Fruit fly (Drosophila melanogaster) whole organism, embryonic: ENCODE data around the gene RpL37A.
A peak's percentile ranks its signal among the peaks of the same experiment; 100 is the strongest.

ENCODE experiments used
- Ada2b ChIP-seq: fragments of 200-800 bp; sonication (Bioruptor generic); IDR thresholded peaks from 2 replicates; pipeline ENCODE4 v1.3.6; 2022; ENCODE audit warnings: missing biosample characterization, missing genetic modification characterization
- Bgb ChIP-seq: fragments of 200-800 bp; sonication (Bioruptor generic); IDR thresholded peaks from 2 replicates; pipeline ENCODE4 v1.3.6; 2022; ENCODE audit warnings: missing biosample characterization, missing genetic modification characterization; ENCODE audit not compliant: partially characterized antibody
- CG1024 ChIP-seq: fragments of 200-800 bp; sonication (Bioruptor generic); IDR thresholded peaks from 2 replicates; pipeline ENCODE4 v1.3.6; 2022; ENCODE audit warnings: missing biosample characterization, missing genetic modification characterization
- CG10321 ChIP-seq: fragments of 200-800 bp; sonication (Bioruptor generic); IDR thresholded peaks from 2 replicates; pipeline ENCODE4 v1.3.6; 2022; ENCODE audit warnings: missing biosample characterization, missing genetic modification characterization
- CG11247 ChIP-seq: fragments of 200-800 bp; sonication (Bioruptor generic); IDR thresholded peaks from 2 replicates; pipeline ENCODE4 v1.3.6; 2022; ENCODE audit warnings: missing biosample characterization, missing genetic modification characterization
- CG12391 ChIP-seq: fragments of 200-800 bp; sonication (Bioruptor generic); optimal IDR thresholded peaks from 3 replicates; lab custom pipeline; 2018; ENCODE audit warnings: missing biosample characterization, mild to moderate bottlenecking, missing genetic modification characterization, moderate library complexity
- CG14667 ChIP-seq: fragments of 200-800 bp; sonication (Bioruptor generic); IDR thresholded peaks from 2 replicates; pipeline ENCODE4 v1.3.6; 2022; ENCODE audit warnings: missing biosample characterization, missing genetic modification characterization
- CG16815 ChIP-seq: fragments of 200-800 bp; sonication (Bioruptor generic); optimal IDR thresholded peaks from 3 replicates; lab custom pipeline; 2017; ENCODE audit warnings: missing biosample characterization, mild to moderate bottlenecking, missing genetic modification characterization
- CG17385 ChIP-seq: fragments of 200-800 bp; sonication (Bioruptor generic); optimal IDR thresholded peaks from 3 replicates; lab custom pipeline; 2018; ENCODE audit warnings: missing biosample characterization, mild to moderate bottlenecking, missing genetic modification characterization
- CG1792 ChIP-seq: fragments of 200-800 bp; sonication (Bioruptor generic); optimal IDR thresholded peaks from 2 replicates; lab custom pipeline; 2016; ENCODE audit warnings: missing biosample characterization, missing genetic modification characterization
- CG18476 ChIP-seq: fragments of 200-800 bp; sonication (Bioruptor generic); optimal IDR thresholded peaks from 2 replicates; lab custom pipeline; 2016; ENCODE audit warnings: missing biosample characterization, mild to moderate bottlenecking, missing genetic modification characterization
- CG2116 ChIP-seq: fragments of 200-800 bp; sonication (Bioruptor generic); optimal IDR thresholded peaks from 3 replicates; lab custom pipeline; 2018; ENCODE audit warnings: missing biosample characterization, mild to moderate bottlenecking, missing genetic modification characterization
- CG2129 ChIP-seq: fragments of 200-800 bp; sonication (Bioruptor generic); IDR thresholded peaks from 2 replicates; pipeline ENCODE4 v1.3.6; 2022; ENCODE audit warnings: missing biosample characterization, missing genetic modification characterization; ENCODE audit not compliant: partially characterized antibody
- CG30020 ChIP-seq: fragments of 200-800 bp; optimal IDR thresholded peaks from 2 replicates; lab custom pipeline; 2019; ENCODE audit warnings: missing biosample characterization, mild to moderate bottlenecking, missing genetic modification characterization, moderate library complexity
- CG30431 ChIP-seq: fragments of 200-800 bp; sonication (Bioruptor generic); optimal IDR thresholded peaks from 2 replicates; lab custom pipeline; 2017; ENCODE audit warnings: missing biosample characterization, missing genetic modification characterization
- CG42726 ChIP-seq: fragments of 200-800 bp; sonication (Bioruptor generic); IDR thresholded peaks from 2 replicates; pipeline ENCODE4 v1.3.6; 2022; ENCODE audit warnings: missing biosample characterization, missing genetic modification characterization; ENCODE audit not compliant: partially characterized antibody
- CG4404 ChIP-seq: fragments of 200-800 bp; sonication (Bioruptor generic); IDR thresholded peaks from 2 replicates; pipeline ENCODE4 v1.3.6; 2022; ENCODE audit warnings: missing biosample characterization, missing genetic modification characterization
- CG5245 ChIP-seq: fragments of 200-800 bp; sonication (Bioruptor generic); optimal IDR thresholded peaks from 3 replicates; lab custom pipeline; 2016; ENCODE audit warnings: missing biosample characterization, missing genetic modification characterization
- CG6854 ChIP-seq: fragments of 200-800 bp; sonication (Bioruptor generic); optimal IDR thresholded peaks from 3 replicates; lab custom pipeline; 2017; ENCODE audit warnings: missing biosample characterization, mild to moderate bottlenecking, missing genetic modification characterization
- CG8765 ChIP-seq: fragments of 200-800 bp; sonication (Bioruptor generic); IDR thresholded peaks from 2 replicates; pipeline ENCODE4 v1.3.6; 2022; ENCODE audit warnings: missing biosample characterization, missing genetic modification characterization
- CG9437 ChIP-seq: fragments of 200-800 bp; sonication (Bioruptor generic); optimal IDR thresholded peaks from 2 replicates; lab custom pipeline; 2018; ENCODE audit warnings: missing biosample characterization, mild to moderate bottlenecking, missing genetic modification characterization
- Dref ChIP-seq: fragments of 200-800 bp; sonication (Bioruptor generic); IDR thresholded peaks from 2 replicates; pipeline ENCODE4 v1.3.6; 2022; ENCODE audit warnings: missing biosample characterization, missing genetic modification characterization
- Elba2 ChIP-seq: fragments of 200-800 bp; sonication (Bioruptor generic); optimal IDR thresholded peaks from 3 replicates; lab custom pipeline; 2016; ENCODE audit warnings: missing biosample characterization, missing genetic modification characterization
- Hr51 ChIP-seq, 2 experiments: fragments of 200-800 bp; sonication (Bioruptor generic); optimal IDR thresholded peaks; 2 replicates in 1 of 2; 3 replicates in 1 of 2; lab custom pipeline; 2016 to 2018; ENCODE audit warnings: missing biosample characterization in 2 of 2, missing genetic modification characterization in 2 of 2, mild to moderate bottlenecking in 1 of 2, moderate library complexity in 1 of 2
- Lim3 ChIP-seq: fragments of 200-800 bp; sonication (Bioruptor generic); IDR thresholded peaks from 2 replicates; pipeline ENCODE4 v1.3.6; 2022; ENCODE audit warnings: missing biosample characterization, missing genetic modification characterization
- Lpt ChIP-seq: fragments of >200 bp; optimal IDR thresholded peaks from 2 replicates; lab custom pipeline; 2018; ENCODE audit warnings: missing biosample characterization, missing genetic modification characterization
- Med ChIP-seq: fragments of 200-800 bp; sonication (Bioruptor generic); peaks from one replicate; lab custom pipeline; 2016; ENCODE audit warnings: missing biosample characterization, missing genetic modification characterization, mild to moderate bottlenecking, inconsistent platforms, moderate library complexity
- NK7.1 ChIP-seq: fragments of 200-800 bp; sonication (Bioruptor generic); optimal IDR thresholded peaks from 3 replicates; lab custom pipeline; 2016; ENCODE audit warnings: missing biosample characterization, missing genetic modification characterization
- Oli ChIP-seq: fragments of 200-800 bp; sonication (Bioruptor generic); optimal IDR thresholded peaks from 2 replicates; lab custom pipeline; 2018; ENCODE audit warnings: missing biosample characterization, mild to moderate bottlenecking, missing genetic modification characterization, moderate library complexity
- Sox102F ChIP-seq: fragments of 200-800 bp; sonication (Bioruptor generic); optimal IDR thresholded peaks from 2 replicates; lab custom pipeline; 2018; ENCODE audit warnings: missing biosample characterization, mild to moderate bottlenecking, missing genetic modification characterization, moderate library complexity
- ab ChIP-seq: fragments of 200-800 bp; sonication (Bioruptor generic); optimal IDR thresholded peaks from 2 replicates; lab custom pipeline; 2016; ENCODE audit warnings: missing biosample characterization, missing genetic modification characterization
- ara ChIP-seq: fragments of 200-800 bp; sonication (Bioruptor generic); IDR thresholded peaks from 2 replicates; pipeline ENCODE4 v1.3.6; 2022; ENCODE audit warnings: missing biosample characterization, missing genetic modification characterization
- bsh ChIP-seq, 2 experiments: fragments of 200-800 bp; sonication (Bioruptor generic); optimal IDR thresholded peaks; 2 replicates each; lab custom pipeline; 2017 to 2018; ENCODE audit warnings: mild to moderate bottlenecking in 2 of 2, missing biosample characterization in 2 of 2, missing genetic modification characterization in 2 of 2, moderate library complexity in 1 of 2
- corto ChIP-seq: fragments of 200-800 bp; sonication (Bioruptor generic); optimal IDR thresholded peaks from 2 replicates; lab custom pipeline; 2016; ENCODE audit warnings: missing biosample characterization, mild to moderate bottlenecking, missing genetic modification characterization, moderate library complexity
- crol ChIP-seq: fragments of 200-800 bp; sonication (Bioruptor generic); IDR thresholded peaks from 2 replicates; pipeline ENCODE4 v1.3.6; 2022; ENCODE audit warnings: missing biosample characterization, missing genetic modification characterization
- disco-r ChIP-seq: fragments of 200-800 bp; sonication (Bioruptor generic); optimal IDR thresholded peaks from 2 replicates; lab custom pipeline; 2016; ENCODE audit warnings: missing biosample characterization, missing genetic modification characterization
- en ChIP-seq: fragments of 200-800 bp; sonication (Bioruptor generic); optimal IDR thresholded peaks from 2 replicates; lab custom pipeline; 2016; ENCODE audit warnings: missing biosample characterization, missing genetic modification characterization
- ftz-f1 ChIP-seq: fragments of 200-800 bp; sonication (Bioruptor generic); optimal IDR thresholded peaks from 2 replicates; lab custom pipeline; 2016; ENCODE audit warnings: missing biosample characterization, missing genetic modification characterization
- gem ChIP-seq: fragments of 200-800 bp; sonication (Bioruptor generic); optimal IDR thresholded peaks from 2 replicates; lab custom pipeline; 2019; ENCODE audit warnings: missing biosample characterization, mild to moderate bottlenecking, missing genetic modification characterization, moderate library complexity
- nmo ChIP-seq: fragments of 200-800 bp; sonication (Bioruptor generic); optimal IDR thresholded peaks from 2 replicates; lab custom pipeline; 2018; ENCODE audit warnings: missing biosample characterization, mild to moderate bottlenecking, missing genetic modification characterization, moderate library complexity
- oc ChIP-seq: fragments of 200-800 bp; sonication (Bioruptor generic); optimal IDR thresholded peaks from 2 replicates; lab custom pipeline; 2018; ENCODE audit warnings: missing biosample characterization, mild to moderate bottlenecking, missing genetic modification characterization, moderate library complexity
- peb ChIP-seq: fragments of 200-800 bp; sonication (Bioruptor generic); IDR thresholded peaks from 2 replicates; pipeline ENCODE4 v1.3.6; 2022; ENCODE audit warnings: missing biosample characterization, missing genetic modification characterization
- row ChIP-seq: fragments of 200-800 bp; sonication (Bioruptor generic); IDR thresholded peaks from 3 replicates; pipeline ENCODE4 v1.3.6; 2022; ENCODE audit warnings: missing biosample characterization, missing genetic modification characterization
- schlank ChIP-seq: fragments of 200-800 bp; sonication (Bioruptor generic); optimal IDR thresholded peaks from 2 replicates; lab custom pipeline; 2018; ENCODE audit warnings: missing biosample characterization, mild to moderate bottlenecking, missing genetic modification characterization
- slbo ChIP-seq: fragments of 200-800 bp; sonication (Bioruptor generic); IDR thresholded peaks from 2 replicates; pipeline ENCODE4 v1.3.6; 2022; ENCODE audit warnings: missing biosample characterization, missing genetic modification characterization
- toy ChIP-seq: fragments of 200-800 bp; sonication (Bioruptor generic); IDR thresholded peaks from 2 replicates; pipeline ENCODE4 v1.3.6; 2022; ENCODE audit warnings: missing biosample characterization, missing genetic modification characterization
- trh ChIP-seq: fragments of 200-800 bp; sonication (Bioruptor generic); optimal IDR thresholded peaks from 2 replicates; lab custom pipeline; 2016; ENCODE audit warnings: missing biosample characterization, missing genetic modification characterization
- usp ChIP-seq: fragments of >200 bp; optimal IDR thresholded peaks from 2 replicates; lab custom pipeline; 2017; ENCODE audit warnings: missing biosample characterization, missing genetic modification characterization
- vvl ChIP-seq: fragments of 200-800 bp; sonication (Bioruptor generic); IDR thresholded peaks from 2 replicates; pipeline ENCODE4 v1.3.6; 2022; ENCODE audit warnings: missing biosample characterization, missing genetic modification characterization
- yki ChIP-seq: fragments of >200 bp; optimal IDR thresholded peaks from 3 replicates; lab custom pipeline; 2018
- zen2 ChIP-seq: fragments of 200-800 bp; sonication (Bioruptor generic); IDR thresholded peaks from 3 replicates; pipeline ENCODE4 v1.3.6; 2022; ENCODE audit warnings: missing biosample characterization, missing genetic modification characterization; ENCODE audit not compliant: partially characterized antibody
- zfh2 ChIP-seq: fragments of 200-800 bp; sonication (Bioruptor generic); optimal IDR thresholded peaks from 2 replicates; lab custom pipeline; 2016; ENCODE audit warnings: missing biosample characterization, missing genetic modification characterization

Gene RpL37A

DNA sequence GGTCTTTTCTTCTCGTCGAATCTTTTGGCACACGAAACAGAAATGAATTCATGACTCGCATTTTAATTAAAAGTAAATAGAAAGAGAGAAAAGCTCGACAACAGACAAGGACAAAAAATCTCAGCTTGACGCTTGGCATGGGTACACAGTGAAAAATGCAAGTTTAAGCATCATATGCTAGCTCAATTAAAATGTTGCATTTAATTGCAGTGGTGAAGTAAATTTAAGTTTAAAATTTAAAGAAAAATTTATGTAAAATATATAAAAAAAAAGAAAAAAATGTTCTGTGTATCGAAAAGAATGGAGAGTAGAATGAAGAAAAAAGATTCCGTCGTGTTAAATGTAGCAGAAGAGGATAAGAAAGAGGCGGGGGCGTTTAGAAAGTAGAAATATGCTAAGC lies 14.8 kb downstream of the RpL37A start (continued):
- no peak for TF ChIP-seq corto (GFP tag; lab: Kevin White, UChicago)
- TF ChIP-seq Oli (tag; lab: Kevin White, UChicago): peak; percentile 1
- no peak for TF ChIP-seq en (GFP tag; lab: Kevin White, UChicago)
- no peak for TF ChIP-seq ab
- TF ChIP-seq CG11247 (GFP tag; lab: Robert Waterston, UW): 0 out of 2 replicates have a peak, but pooled peaks have one; percentile 18
- no peak for TF ChIP-seq CG2116
- TF ChIP-seq slbo (GFP tag; lab: Robert Waterston, UW): peak; percentile 46; the same call in 1 of the 2 replicates
- TF ChIP-seq CG8765 (GFP tag; lab: Robert Waterston, UW): no peak
- TF ChIP-seq toy: no peak
- TF ChIP-seq CG10321 (GFP tag; lab: Robert Waterston, UW): no peak
- no peak for TF ChIP-seq CG16815 (GFP tag; lab: Kevin White, UChicago)
- no peak for TF ChIP-seq NK7.1
- peak; percentile 22; the same call in 1 of the 2 replicates for TF ChIP-seq vvl (GFP tag; lab: Robert Waterston, UW)
- TF ChIP-seq CG14667 (GFP tag; lab: Robert Waterston, UW): no peak
- no peak for TF ChIP-seq CG6854 (GFP tag; lab: Kevin White, UChicago)
- no peak for TF ChIP-seq usp
- no peak for TF ChIP-seq CG30020
- no peak for TF ChIP-seq Bgb (GFP tag; lab: Robert Waterston, UW)
- no peak for TF ChIP-seq zen2 (GFP tag; lab: Robert Waterston, UW)
- no peak for TF ChIP-seq ara
- TF ChIP-seq ftz-f1 (GFP tag; lab: Kevin White, UChicago): no peak
- TF ChIP-seq CG18476 (GFP tag; lab: Kevin White, UChicago): no peak
- TF ChIP-seq CG1024 (GFP tag; lab: Robert Waterston, UW): 0 out of 2 replicates have a peak, but pooled peaks have one; percentile 10
- TF ChIP-seq bsh (GFP tag; optimal IDR thresholded peaks at IDR 0.05; lab: Kevin White, UChicago): peak in 1 of 2 experiments; percentile 4
- TF ChIP-seq Lpt (GFP tag; lab: Kevin White, UChicago): no peak
- no peak for TF ChIP-seq nmo
- no peak for TF ChIP-seq trh
- TF ChIP-seq CG30431 (GFP tag; lab: Kevin White, UChicago): no peak
- TF ChIP-seq Sox102F (GFP tag; lab: Kevin White, UChicago): peak; percentile 9
- TF ChIP-seq gem (tag; lab: Kevin White, UChicago): peak; percentile 58
- no peak for TF ChIP-seq CG4404 (GFP tag; lab: Robert Waterston, UW)
- no peak for TF ChIP-seq CG42726 (GFP tag; lab: Robert Waterston, UW)
- no peak for TF ChIP-seq Elba2 (GFP tag; lab: Kevin White, UChicago)
- no peak for TF ChIP-seq crol (GFP tag; lab: Robert Waterston, UW)
- no peak for TF ChIP-seq disco-r (GFP tag; lab: Kevin White, UChicago)
- TF ChIP-seq CG2129 (GFP tag; lab: Robert Waterston, UW): no peak
- TF ChIP-seq schlank (tag; lab: Kevin White, UChicago): no peak
- TF ChIP-seq row (GFP tag; lab: Robert Waterston, UW): peak; percentile 39; the same call in 1 of the 3 replicates
- no peak for TF ChIP-seq CG9437
- no peak for TF ChIP-seq Dref (GFP tag; lab: Robert Waterston, UW)
- TF ChIP-seq Med (GFP tag; lab: Kevin White, UChicago): peak; percentile 23
- no peak for TF ChIP-seq peb
- no peak for TF ChIP-seq yki (lab: Kevin White, UChicago)
- no peak for TF ChIP-seq oc (tag; lab: Kevin White, UChicago)
- peak in 1 of 2 experiments; percentile 12 for TF ChIP-seq Hr51 (GFP tag; optimal IDR thresholded peaks at IDR 0.05; lab: Kevin White, UChicago)
- TF ChIP-seq CG17385 (GFP tag; lab: Kevin White, UChicago): no peak
- no peak for TF ChIP-seq zfh2
- TF ChIP-seq CG5245 (GFP tag; lab: Kevin White, UChicago): no peak
- no peak for TF ChIP-seq CG1792 (GFP tag; lab: Kevin White, UChicago)
- no peak for TF ChIP-seq Lim3
- 0 out of 2 replicates have a peak, but pooled peaks have one; percentile 23 for TF ChIP-seq Ada2b (GFP tag; lab: Robert Waterston, UW)
- peak; percentile 21 for TF ChIP-seq CG12391 (tag; lab: Kevin White, UChicago)
